Worm (Caenorhabditis elegans) whole organism, L2 larva: ENCODE results near the gene nifk-1.

Source experiments
- C34F6.9 ChIP-seq: fragments of 150-350 bp; optimal IDR thresholded peaks from 2 replicates; lab custom pipeline; 2014; ENCODE audit warnings: missing biosample characterization, missing genetic modification characterization
- F13H6.1 ChIP-seq: sonication (generic microtip); optimal IDR thresholded peaks from 2 replicates; lab custom pipeline; 2016; ENCODE audit warnings: missing genetic modification characterization, missing compliant biosample characterization
- R02D3.7 ChIP-seq: fragments of 150-350 bp; optimal IDR thresholded peaks from 2 replicates; lab custom pipeline; 2014; ENCODE audit warnings: missing biosample characterization, missing genetic modification characterization
- ZK546.5 ChIP-seq: sonication (generic microtip); optimal IDR thresholded peaks from 2 replicates; lab custom pipeline; 2017; ENCODE audit warnings: missing biosample characterization, missing genetic modification characterization
- alr-1 ChIP-seq: fragments of 150-350 bp; optimal IDR thresholded peaks from 2 replicates; lab custom pipeline; 2014; ENCODE audit warnings: missing biosample characterization, missing genetic modification characterization
- ama-1 ChIP-seq: fragments of 150-350 bp; optimal IDR thresholded peaks from 2 replicates; lab custom pipeline; 2018; ENCODE audit warnings: inconsistent platforms
- blmp-1 ChIP-seq: sonication (generic microtip); optimal IDR thresholded peaks from 2 replicates; lab custom pipeline; 2017; ENCODE audit warnings: missing genetic modification characterization, mild to moderate bottlenecking, missing compliant biosample characterization, antibody characterized with exemption, moderate library complexity; ENCODE audit not compliant: insufficient read depth
- ceh-16 ChIP-seq: fragments of 150-350 bp; optimal IDR thresholded peaks from 2 replicates; lab custom pipeline; 2014; ENCODE audit warnings: missing biosample characterization, missing genetic modification characterization
- ceh-82 ChIP-seq: fragments of 150-350 bp; optimal IDR thresholded peaks from 2 replicates; lab custom pipeline; 2014; ENCODE audit warnings: missing biosample characterization, missing genetic modification characterization
- crh-2 ChIP-seq: sonication (generic microtip); optimal IDR thresholded peaks from 2 replicates; lab custom pipeline; 2017; ENCODE audit warnings: missing biosample characterization, missing genetic modification characterization
- egl-27 ChIP-seq: sonication (generic microtip); optimal IDR thresholded peaks from 3 replicates; lab custom pipeline; 2017; ENCODE audit warnings: missing biosample characterization, missing genetic modification reagents, missing genetic modification characterization
- elt-1 ChIP-seq: fragments of 150-350 bp; optimal IDR thresholded peaks from 2 replicates; lab custom pipeline; 2014; ENCODE audit warnings: missing biosample characterization, missing genetic modification characterization
- elt-3 ChIP-seq: sonication (generic microtip); optimal IDR thresholded peaks from 2 replicates; lab custom pipeline; 2017; ENCODE audit warnings: missing biosample characterization, missing genetic modification characterization
- fos-1 ChIP-seq: fragments of 150-350 bp; optimal IDR thresholded peaks from 2 replicates; lab custom pipeline; 2014; ENCODE audit warnings: missing biosample characterization, missing genetic modification characterization
- gmeb-1 ChIP-seq: fragments of 150-350 bp; optimal IDR thresholded peaks from 2 replicates; lab custom pipeline; 2014; ENCODE audit warnings: missing biosample characterization, missing genetic modification characterization
- lin-11 ChIP-seq: fragments of 150-350 bp; sonication (generic microtip); optimal IDR thresholded peaks from 2 replicates; lab custom pipeline; 2014; ENCODE audit warnings: missing biosample characterization, missing genetic modification characterization, inconsistent platforms, mixed read lengths
- lin-13 ChIP-seq: fragments of 150-350 bp; optimal IDR thresholded peaks from 2 replicates; lab custom pipeline; 2014; ENCODE audit warnings: missing biosample characterization, missing genetic modification reagents, missing genetic modification characterization
- lin-39 ChIP-seq: fragments of 150-350 bp; optimal IDR thresholded peaks from 2 replicates; lab custom pipeline; 2014; ENCODE audit warnings: missing biosample characterization, missing genetic modification reagents, missing genetic modification characterization
- lsy-2 ChIP-seq, 2 experiments: fragments of 150-350 bp in 1 of 2; sonication (generic microtip) in 1 of 2; optimal IDR thresholded peaks; 2 replicates each; lab custom pipeline; 2014 to 2017; ENCODE audit warnings: missing biosample characterization in 2 of 2, missing genetic modification characterization in 2 of 2
- mab-5 ChIP-seq: fragments of 150-350 bp; optimal IDR thresholded peaks from 2 replicates; lab custom pipeline; 2014; ENCODE audit warnings: missing biosample characterization, missing genetic modification characterization
- mbf-1 ChIP-seq: sonication (generic microtip); optimal IDR thresholded peaks from 2 replicates; lab custom pipeline; 2017; ENCODE audit warnings: missing biosample characterization, missing genetic modification characterization
- nhr-10 ChIP-seq: sonication (generic microtip); optimal IDR thresholded peaks from 2 replicates; lab custom pipeline; 2017; ENCODE audit warnings: missing biosample characterization, missing genetic modification characterization
- nhr-12 ChIP-seq: fragments of 150-350 bp; optimal IDR thresholded peaks from 2 replicates; lab custom pipeline; 2014; ENCODE audit warnings: missing biosample characterization, missing genetic modification characterization
- nhr-129 ChIP-seq: fragments of 150-350 bp; optimal IDR thresholded peaks from 2 replicates; lab custom pipeline; 2014; ENCODE audit warnings: missing biosample characterization, missing genetic modification characterization
- nhr-21 ChIP-seq: fragments of 150-350 bp; optimal IDR thresholded peaks from 2 replicates; lab custom pipeline; 2014; ENCODE audit warnings: missing biosample characterization, missing genetic modification characterization
- nhr-23 ChIP-seq: fragments of 150-350 bp; optimal IDR thresholded peaks from 2 replicates; lab custom pipeline; 2014; ENCODE audit warnings: missing biosample characterization, missing genetic modification reagents, missing genetic modification characterization
- nhr-237 ChIP-seq: fragments of 150-350 bp; optimal IDR thresholded peaks from 2 replicates; lab custom pipeline; 2014; ENCODE audit warnings: missing biosample characterization, missing genetic modification characterization
- nhr-25 ChIP-seq: fragments of 150-350 bp; sonication (generic microtip); optimal IDR thresholded peaks from 3 replicates; lab custom pipeline; 2014; ENCODE audit warnings: missing biosample characterization, missing genetic modification characterization
- peb-1 ChIP-seq: fragments of 150-350 bp; optimal IDR thresholded peaks from 2 replicates; lab custom pipeline; 2014; ENCODE audit warnings: missing biosample characterization, missing genetic modification characterization
- sem-4 ChIP-seq: fragments of 150-350 bp; optimal IDR thresholded peaks from 2 replicates; lab custom pipeline; 2014; ENCODE audit warnings: missing biosample characterization, missing genetic modification reagents, missing genetic modification characterization
- skn-1 ChIP-seq: sonication (generic microtip); optimal IDR thresholded peaks from 2 replicates; lab custom pipeline; 2017; ENCODE audit warnings: missing biosample characterization, missing genetic modification characterization
- sma-9 ChIP-seq, 2 experiments: fragments of 150-350 bp in 1 of 2; sonication (generic microtip) in 1 of 2; optimal IDR thresholded peaks; 2 replicates each; lab custom pipeline; 2014 to 2016; ENCODE audit warnings: missing genetic modification characterization in 2 of 2, mild to moderate bottlenecking in 1 of 2, missing biosample characterization in 1 of 2, missing compliant biosample characterization in 1 of 2, missing genetic modification reagents in 1 of 2, moderate library complexity in 1 of 2
- snpc-4 ChIP-seq: fragments of 150-350 bp; optimal IDR thresholded peaks from 2 replicates; lab custom pipeline; 2014; ENCODE audit warnings: missing biosample characterization, missing genetic modification characterization
- unc-39 ChIP-seq: fragments of 150-350 bp; optimal IDR thresholded peaks from 2 replicates; lab custom pipeline; 2014; ENCODE audit warnings: missing biosample characterization, missing genetic modification characterization
- unc-62 ChIP-seq: fragments of 150-350 bp; optimal IDR thresholded peaks from 2 replicates; lab custom pipeline; 2014; ENCODE audit warnings: missing biosample characterization, missing genetic modification reagents, missing genetic modification characterization
- ztf-4 ChIP-seq: fragments of 150-350 bp; optimal IDR thresholded peaks from 2 replicates; lab custom pipeline; 2014; ENCODE audit warnings: missing biosample characterization, missing genetic modification characterization

The nifk-1 gene

ce11 chrIII:4679963-4680484 is 13.1 kb downstream of the nifk-1 start, which contains the start of gene srg-11:
TSS of gene srg-11 (plus strand) at chrIII:4680013.
- TF ChIP-seq crh-2 (no peak), lsy-2 (tag; optimal IDR thresholded peaks at IDR 0.05; lab: Kevin White, UChicago) (no peak), F13H6.1 (tag; lab: Kevin White, UChicago) (no peak), unc-39 (tag; lab: Kevin White, UChicago) (no peak), nhr-23 (tag; lab: Kevin White, UChicago) (no peak), R02D3.7 (tag; lab: Kevin White, UChicago) (no peak), blmp-1 (tag; lab: Kevin White, UChicago) (no peak), peb-1 (tag; lab: Kevin White, UChicago) (no peak), alr-1 (tag; lab: Kevin White, UChicago) (no peak), mbf-1 (tag; lab: Kevin White, UChicago) (no peak), snpc-4 (tag; lab: Kevin White, UChicago) (no peak), egl-27 (tag; lab: Kevin White, UChicago) (no peak)

ce11 chrIII:4677466-4677865 is 15.6 kb downstream of the nifk-1 start, which contains the start of gene srg-10:
TSS of gene srg-10 (plus strand) at chrIII:4677766.
- TF ChIP-seq C34F6.9 (tag; lab: Kevin White, UChicago) = no peak
- no peak for TF ChIP-seq nhr-237 (tag; lab: Kevin White, UChicago)
- TF ChIP-seq lin-13 (GFP tag; lab: Kevin White, UChicago) = no peak
- TF ChIP-seq nhr-12 (tag; lab: Kevin White, UChicago) = no peak
- no peak for TF ChIP-seq elt-3 (tag; lab: Kevin White, UChicago)
- no peak for TF ChIP-seq sma-9 (GFP tag; optimal IDR thresholded peaks at IDR 0.05; lab: Kevin White, UChicago)
- no peak for TF ChIP-seq sma-9 (tag; optimal IDR thresholded peaks at IDR 0.05; lab: Kevin White, UChicago)
- TF ChIP-seq lin-11 (tag; lab: Kevin White, UChicago) = no peak
- no peak for TF ChIP-seq mab-5
- TF ChIP-seq ceh-82 (tag; lab: Kevin White, UChicago) = no peak

- no peak for TF ChIP-seq C34F6.9 (tag; lab: Kevin White, UChicago)
- TF ChIP-seq lin-39 = no peak
- TF ChIP-seq unc-62 (GFP tag; lab: Kevin White, UChicago) = no peak
These were observed 21.2 kb downstream of the nifk-1 start, which contains the start of gene srg-13 for ce11 chrIII:4671949-4672348. TSS of gene srg-13 (plus strand) at chrIII:4672249.

ce11 chrIII:4671491-4671890 is 21.6 kb downstream of the nifk-1 start, which contains the start of gene T23F11.11:
TSS of gene T23F11.11 (minus strand) at chrIII:4671591.
- TF ChIP-seq crh-2 = no peak
- TF ChIP-seq peb-1 (tag; lab: Kevin White, UChicago) = no peak
- no peak for TF ChIP-seq elt-3 (tag; lab: Kevin White, UChicago)
- TF ChIP-seq fos-1 (tag; lab: Kevin White, UChicago) = no peak
- no peak for TF ChIP-seq sem-4 (tag; lab: Kevin White, UChicago)
- no peak for TF ChIP-seq nhr-21
- TF ChIP-seq nhr-23 (tag; lab: Kevin White, UChicago) = no peak
- no peak for TF ChIP-seq lin-11 (tag; lab: Kevin White, UChicago)
- TF ChIP-seq lin-39 = no peak
- TF ChIP-seq nhr-25 = no peak
- no peak for TF ChIP-seq ama-1
- no peak for TF ChIP-seq ceh-82 (tag; lab: Kevin White, UChicago)
- no peak for TF ChIP-seq mab-5
- TF ChIP-seq ztf-4 (tag; lab: Kevin White, UChicago) = no peak
- no peak for TF ChIP-seq skn-1 (tag; lab: Kevin White, UChicago)
- TF ChIP-seq elt-1 = no peak
- TF ChIP-seq blmp-1 (tag; lab: Kevin White, UChicago) = no peak
- no peak for TF ChIP-seq lsy-2 (tag; optimal IDR thresholded peaks at IDR 0.05; lab: Kevin White, UChicago)
- TF ChIP-seq egl-27 (tag; lab: Kevin White, UChicago) = no peak
- no peak for TF ChIP-seq nhr-10

ce11 chrIII:4668073-4668472 is 25.0 kb downstream of the nifk-1 start:
- TF ChIP-seq unc-62 (GFP tag; lab: Kevin White, UChicago) (no peak), gmeb-1 (tag; lab: Kevin White, UChicago) (peak; percentile 10), nhr-129 (peak; percentile 5), crh-2 (no peak), ceh-16 (tag; lab: Kevin White, UChicago) (no peak), F13H6.1 (tag; lab: Kevin White, UChicago) (no peak), mab-5 (no peak), ZK546.5 (tag; lab: Kevin White, UChicago) (no peak), nhr-10 (no peak), fos-1 (tag; lab: Kevin White, UChicago) (peak; percentile 58)
